Fruit fly (Drosophila melanogaster) whole organism, embryonic: ENCODE results near the gene CG15740.

Experiments
- Adf1 ChIP-seq: fragments of 200-800 bp; sonication (Bioruptor generic); IDR thresholded peaks from 2 replicates; pipeline ENCODE4 v1.3.6; 2022; ENCODE audit warnings: missing biosample characterization, missing genetic modification characterization
- CG10979 ChIP-seq: fragments of 200-800 bp; sonication (Bioruptor generic); optimal IDR thresholded peaks from 2 replicates; lab custom pipeline; 2018; ENCODE audit warnings: missing biosample characterization, mild to moderate bottlenecking, missing genetic modification characterization, moderate library complexity
- CG11085 ChIP-seq: fragments of 200-800 bp; sonication (Bioruptor generic); IDR thresholded peaks from 2 replicates; pipeline ENCODE4 v1.3.6; 2022; ENCODE audit warnings: missing biosample characterization, missing genetic modification characterization
- CG11695 ChIP-seq: fragments of 200-800 bp; sonication (Bioruptor generic); IDR thresholded peaks from 3 replicates; pipeline ENCODE4 v1.3.6; 2022; ENCODE audit warnings: missing biosample characterization, missing genetic modification characterization
- CG12236 ChIP-seq: fragments of 200-800 bp; sonication (Bioruptor generic); optimal IDR thresholded peaks from 2 replicates; lab custom pipeline; 2016; ENCODE audit warnings: missing biosample characterization, missing genetic modification characterization
- CG12299 ChIP-seq: fragments of 200-800 bp; sonication (Bioruptor generic); optimal IDR thresholded peaks from 2 replicates; lab custom pipeline; 2018; ENCODE audit warnings: missing biosample characterization, mild to moderate bottlenecking, missing genetic modification characterization
- CG14860 ChIP-seq: fragments of 200-800 bp; sonication (Bioruptor generic); IDR thresholded peaks from 3 replicates; pipeline ENCODE4 v1.3.6; 2022; ENCODE audit warnings: missing biosample characterization, missing genetic modification characterization; ENCODE audit not compliant: partially characterized antibody
- CG15073 ChIP-seq: fragments of 200-800 bp; sonication (Bioruptor generic); optimal IDR thresholded peaks from 2 replicates; lab custom pipeline; 2016; ENCODE audit warnings: missing biosample characterization, missing genetic modification characterization
- CG15269 ChIP-seq: fragments of 200-800 bp; sonication (Bioruptor generic); optimal IDR thresholded peaks from 2 replicates; lab custom pipeline; 2018; ENCODE audit warnings: missing biosample characterization, mild to moderate bottlenecking, missing genetic modification characterization, moderate library complexity
- CG17385 ChIP-seq: fragments of 200-800 bp; sonication (Bioruptor generic); optimal IDR thresholded peaks from 3 replicates; lab custom pipeline; 2018; ENCODE audit warnings: missing biosample characterization, mild to moderate bottlenecking, missing genetic modification characterization
- CG17568 ChIP-seq: fragments of 200-800 bp; sonication (Bioruptor generic); optimal IDR thresholded peaks from 2 replicates; lab custom pipeline; 2018; ENCODE audit warnings: missing biosample characterization, mild to moderate bottlenecking, missing genetic modification characterization, moderate library complexity
- CG17912 ChIP-seq: fragments of 200-800 bp; sonication (Bioruptor generic); optimal IDR thresholded peaks from 2 replicates; lab custom pipeline; 2018; ENCODE audit warnings: missing biosample characterization, mild to moderate bottlenecking, missing genetic modification characterization
- CG2875 ChIP-seq: fragments of 200-800 bp; sonication (Bioruptor generic); optimal IDR thresholded peaks from 2 replicates; lab custom pipeline; 2017; ENCODE audit warnings: missing biosample characterization, mild to moderate bottlenecking, missing genetic modification characterization, missing genetic modification reagents
- CG3281 ChIP-seq: fragments of 200-800 bp; sonication (Bioruptor generic); optimal IDR thresholded peaks from 3 replicates; lab custom pipeline; 2017; ENCODE audit warnings: missing biosample characterization, mild to moderate bottlenecking, missing genetic modification characterization
- CG33213 ChIP-seq: fragments of 200-800 bp; sonication (Bioruptor generic); optimal IDR thresholded peaks from 3 replicates; lab custom pipeline; 2016; ENCODE audit warnings: missing biosample characterization, missing genetic modification characterization
- CG34422 ChIP-seq: fragments of 200-800 bp; sonication (Bioruptor generic); IDR thresholded peaks from 3 replicates; pipeline ENCODE4 v1.3.6; 2022; ENCODE audit warnings: missing biosample characterization, missing genetic modification characterization
- CG4730 ChIP-seq: fragments of 200-800 bp; sonication (Bioruptor generic); IDR thresholded peaks from 2 replicates; pipeline ENCODE4 v1.3.6; 2022; ENCODE audit warnings: missing biosample characterization, missing genetic modification characterization
- CG7372 ChIP-seq: fragments of 200-800 bp; sonication (Bioruptor generic); IDR thresholded peaks from 2 replicates; pipeline ENCODE4 v1.3.6; 2022; ENCODE audit warnings: missing biosample characterization, missing genetic modification characterization
- CG7786 ChIP-seq: fragments of 200-800 bp; sonication (Bioruptor generic); optimal IDR thresholded peaks from 2 replicates; lab custom pipeline; 2016; ENCODE audit warnings: missing biosample characterization, missing genetic modification characterization
- CG9727 ChIP-seq: fragments of 200-800 bp; sonication (Bioruptor generic); optimal IDR thresholded peaks from 3 replicates; lab custom pipeline; 2017; ENCODE audit warnings: missing biosample characterization, mild to moderate bottlenecking, missing genetic modification characterization
- D ChIP-seq, 2 experiments: fragments of 200-800 bp in 1 of 2; fragments of >200 bp in 1 of 2; sonication (Bioruptor generic) in 1 of 2; optimal IDR thresholded peaks; 2 replicates in 1 of 2; 3 replicates in 1 of 2; lab custom pipeline; 2017; ENCODE audit warnings: mild to moderate bottlenecking in 1 of 2, missing biosample characterization in 1 of 2, missing genetic modification characterization in 1 of 2, missing genetic modification reagents in 1 of 2
- HmgZ ChIP-seq: fragments of 200-800 bp; sonication (Bioruptor generic); optimal IDR thresholded peaks from 2 replicates; lab custom pipeline; 2018; ENCODE audit warnings: missing biosample characterization, mild to moderate bottlenecking, missing genetic modification characterization
- Hr39 ChIP-seq: fragments of >200 bp; optimal IDR thresholded peaks from 2 replicates; lab custom pipeline; 2017
- Max ChIP-seq: fragments of 200-800 bp; sonication (Bioruptor generic); optimal IDR thresholded peaks from 2 replicates; lab custom pipeline; 2016; ENCODE audit warnings: missing biosample characterization, mild to moderate bottlenecking, missing genetic modification characterization
- NFAT ChIP-seq: fragments of 200-800 bp; sonication (Bioruptor generic); IDR thresholded peaks from 2 replicates; pipeline ENCODE4 v1.3.6; 2022; ENCODE audit warnings: missing biosample characterization, missing genetic modification characterization
- PHDP ChIP-seq: fragments of 200-800 bp; sonication (Bioruptor generic); optimal IDR thresholded peaks from 3 replicates; lab custom pipeline; 2018; ENCODE audit warnings: missing biosample characterization, mild to moderate bottlenecking, missing genetic modification characterization, moderate library complexity
- Pdp1 ChIP-seq, 2 experiments: fragments of 200-800 bp; sonication (Bioruptor generic); optimal IDR thresholded peaks; 3 replicates each; lab custom pipeline; 2016; ENCODE audit warnings: missing biosample characterization in 2 of 2, missing genetic modification characterization in 2 of 2, mild to moderate bottlenecking in 1 of 2, moderate library complexity in 1 of 2
- Scr ChIP-seq: fragments of 200-800 bp; sonication (Bioruptor generic); IDR thresholded peaks from 2 replicates; pipeline ENCODE4 v1.3.6; 2022; ENCODE audit warnings: missing biosample characterization, missing genetic modification characterization; ENCODE audit not compliant: partially characterized antibody
- Spps ChIP-seq: fragments of 200-800 bp; sonication (Bioruptor generic); optimal IDR thresholded peaks from 2 replicates; lab custom pipeline; 2018; ENCODE audit warnings: missing biosample characterization, mild to moderate bottlenecking, missing genetic modification characterization
- Xrp1 ChIP-seq: fragments of 200-800 bp; sonication (Bioruptor generic); IDR thresholded peaks from 2 replicates; pipeline ENCODE4 v1.3.6; 2022; ENCODE audit warnings: missing biosample characterization, missing genetic modification characterization
- amos ChIP-seq: fragments of 200-800 bp; sonication (Bioruptor generic); IDR thresholded peaks from 2 replicates; pipeline ENCODE4 v1.3.6; 2022; ENCODE audit warnings: missing biosample characterization, missing genetic modification characterization; ENCODE audit not compliant: partially characterized antibody
- aop ChIP-seq: fragments of 200-800 bp; sonication (Bioruptor generic); IDR thresholded peaks from 2 replicates; pipeline ENCODE4 v1.3.6; 2022; ENCODE audit warnings: missing biosample characterization, missing genetic modification characterization
- ap ChIP-seq: fragments of 200-800 bp; sonication (Bioruptor generic); IDR thresholded peaks from 2 replicates; pipeline ENCODE4 v1.3.6; 2022; ENCODE audit warnings: missing biosample characterization, missing genetic modification characterization
- bsh ChIP-seq, 2 experiments: fragments of 200-800 bp; sonication (Bioruptor generic); optimal IDR thresholded peaks; 2 replicates each; lab custom pipeline; 2017 to 2018; ENCODE audit warnings: mild to moderate bottlenecking in 2 of 2, missing biosample characterization in 2 of 2, missing genetic modification characterization in 2 of 2, moderate library complexity in 1 of 2
- btn ChIP-seq: fragments of 200-800 bp; sonication (Bioruptor generic); optimal IDR thresholded peaks from 2 replicates; lab custom pipeline; 2016; ENCODE audit warnings: missing biosample characterization, missing genetic modification characterization
- cato ChIP-seq: fragments of 200-800 bp; sonication (Bioruptor generic); optimal IDR thresholded peaks from 2 replicates; lab custom pipeline; 2016; ENCODE audit warnings: missing biosample characterization, missing genetic modification characterization, borderline replicate concordance
- caup ChIP-seq: fragments of 200-800 bp; sonication (Bioruptor generic); optimal IDR thresholded peaks from 3 replicates; lab custom pipeline; 2017; ENCODE audit warnings: missing biosample characterization, mild to moderate bottlenecking, missing genetic modification characterization, moderate library complexity; ENCODE audit not compliant: severe bottlenecking
- crol ChIP-seq: fragments of 200-800 bp; sonication (Bioruptor generic); IDR thresholded peaks from 2 replicates; pipeline ENCODE4 v1.3.6; 2022; ENCODE audit warnings: missing biosample characterization, missing genetic modification characterization
- dysf ChIP-seq: fragments of 200-800 bp; sonication (Bioruptor generic); IDR thresholded peaks from 3 replicates; pipeline ENCODE4 v1.3.6; 2022; ENCODE audit warnings: missing biosample characterization, missing genetic modification characterization
- en ChIP-seq: fragments of 200-800 bp; sonication (Bioruptor generic); optimal IDR thresholded peaks from 2 replicates; lab custom pipeline; 2016; ENCODE audit warnings: missing biosample characterization, missing genetic modification characterization
- eve ChIP-seq, 2 experiments: fragments of >200 bp; optimal IDR thresholded peaks; 2 replicates each; lab custom pipeline; 2017; ENCODE audit warnings: missing biosample characterization in 2 of 2, missing genetic modification characterization in 2 of 2
- gce ChIP-seq: fragments of 200-800 bp; sonication (Bioruptor generic); IDR thresholded peaks from 3 replicates; pipeline ENCODE4 v1.3.6; 2022; ENCODE audit warnings: missing biosample characterization, missing genetic modification characterization
- ken ChIP-seq: fragments of 200-800 bp; sonication (Bioruptor generic); IDR thresholded peaks from 3 replicates; pipeline ENCODE4 v1.3.6; 2022; ENCODE audit warnings: missing biosample characterization, missing genetic modification characterization
- lbe ChIP-seq: fragments of 200-800 bp; sonication (Bioruptor generic); optimal IDR thresholded peaks from 2 replicates; lab custom pipeline; 2016; ENCODE audit warnings: missing biosample characterization, mild to moderate bottlenecking, missing genetic modification characterization
- psq ChIP-seq: fragments of 200-800 bp; sonication (Bioruptor generic); optimal IDR thresholded peaks from 2 replicates; lab custom pipeline; 2017; ENCODE audit warnings: missing biosample characterization, missing genetic modification characterization
- shn ChIP-seq: fragments of 200-800 bp; sonication (Bioruptor generic); optimal IDR thresholded peaks from 3 replicates; lab custom pipeline; 2016; ENCODE audit warnings: missing biosample characterization, missing genetic modification characterization
- sima ChIP-seq: fragments of 200-800 bp; sonication (Bioruptor generic); optimal IDR thresholded peaks from 2 replicates; lab custom pipeline; 2016; ENCODE audit warnings: missing biosample characterization, missing genetic modification characterization
- slbo ChIP-seq: fragments of 200-800 bp; sonication (Bioruptor generic); IDR thresholded peaks from 2 replicates; pipeline ENCODE4 v1.3.6; 2022; ENCODE audit warnings: missing biosample characterization, missing genetic modification characterization
- tna ChIP-seq: fragments of 200-800 bp; sonication (Bioruptor generic); IDR thresholded peaks from 2 replicates; pipeline ENCODE4 v1.3.6; 2022; ENCODE audit warnings: missing biosample characterization, missing genetic modification characterization; ENCODE audit not compliant: partially characterized antibody
- toy ChIP-seq: fragments of 200-800 bp; sonication (Bioruptor generic); IDR thresholded peaks from 2 replicates; pipeline ENCODE4 v1.3.6; 2022; ENCODE audit warnings: missing biosample characterization, missing genetic modification characterization
- vfl ChIP-seq: fragments of 200-800 bp; sonication (Bioruptor generic); optimal IDR thresholded peaks from 2 replicates; lab custom pipeline; 2016; ENCODE audit warnings: missing biosample characterization, missing genetic modification characterization

CG15740 gene

dm6 chrX:11852310-11852709 is 6.4 kb upstream of the CG15740 start, which contains the start of gene p24-1 (continued):
- TF ChIP-seq sima (GFP tag; lab: Kevin White, UChicago), result no peak
- peak; percentile 94 for TF ChIP-seq amos (GFP tag; lab: Robert Waterston, UW)
- TF ChIP-seq CG2875 (GFP tag; lab: Kevin White, UChicago), result no peak
- TF ChIP-seq cato (GFP tag; lab: Kevin White, UChicago), result no peak
- TF ChIP-seq CG15073, result no peak
- peak; percentile 85 for TF ChIP-seq Scr (GFP tag; lab: Robert Waterston, UW)
- TF ChIP-seq HmgZ (tag; lab: Kevin White, UChicago), result peak; percentile 86
- no peak for TF ChIP-seq Hr39
- TF ChIP-seq caup (GFP tag; lab: Kevin White, UChicago), result peak; percentile 63
- TF ChIP-seq CG3281 (GFP tag; lab: Kevin White, UChicago), result peak; percentile 22
- no peak for TF ChIP-seq CG12236 (GFP tag; lab: Kevin White, UChicago)
- TF ChIP-seq eve (GFP tag; optimal IDR thresholded peaks at IDR 0.05; lab: Kevin White, UChicago), result no peak
- no peak for TF ChIP-seq en (GFP tag; lab: Kevin White, UChicago)
- TF ChIP-seq slbo (GFP tag; lab: Robert Waterston, UW), result peak; percentile 81
- TF ChIP-seq CG34422 (GFP tag; lab: Robert Waterston, UW), result peak; percentile 62; the same call in 2 of the 3 replicates
- TF ChIP-seq CG7786 (GFP tag; lab: Kevin White, UChicago), result peak; percentile 55
- peak; percentile 40 for TF ChIP-seq shn (GFP tag; lab: Kevin White, UChicago)
- TF ChIP-seq CG11085 (GFP tag; lab: Robert Waterston, UW), result peak; percentile 35; the same call in 1 of the 2 replicates
- TF ChIP-seq aop (GFP tag; lab: Robert Waterston, UW), result no peak
- TF ChIP-seq CG33213 (GFP tag; lab: Kevin White, UChicago), result peak; percentile 52
- no peak for TF ChIP-seq CG7372 (GFP tag; lab: Robert Waterston, UW)
- no peak for TF ChIP-seq ap (GFP tag; lab: Robert Waterston, UW)
- peak; percentile 49 for TF ChIP-seq lbe (GFP tag; lab: Kevin White, UChicago)
- TF ChIP-seq Adf1 (GFP tag; lab: Robert Waterston, UW), result no peak
- no peak for TF ChIP-seq gce (GFP tag; lab: Robert Waterston, UW)
- TF ChIP-seq PHDP (tag; lab: Kevin White, UChicago), result peak; percentile 30
- TF ChIP-seq CG12299, result no peak
- TF ChIP-seq bsh (GFP tag; optimal IDR thresholded peaks at IDR 0.05; lab: Kevin White, UChicago), result peak in 1 of 2 experiments; percentile 8
- peak; percentile 35; the same call in 1 of the 2 replicates for TF ChIP-seq Xrp1 (GFP tag; lab: Robert Waterston, UW)
- no peak for TF ChIP-seq psq (GFP tag; lab: Kevin White, UChicago)
- TF ChIP-seq vfl, result peak; percentile 45
- peak; percentile 23 for TF ChIP-seq CG15269 (tag; lab: Kevin White, UChicago)
- TF ChIP-seq CG14860, result peak; percentile 74
- peak; percentile 11 to 96 for TF ChIP-seq Pdp1 (GFP tag; optimal IDR thresholded peaks at IDR 0.05; lab: Kevin White, UChicago)
- peak; percentile 78 for TF ChIP-seq tna (GFP tag; lab: Robert Waterston, UW)
- no peak for TF ChIP-seq CG11695 (GFP tag; lab: Robert Waterston, UW)
- no peak for TF ChIP-seq toy (GFP tag; lab: Robert Waterston, UW)
- peak; percentile 8 for TF ChIP-seq CG17385 (GFP tag; lab: Kevin White, UChicago)
- no peak for TF ChIP-seq CG17568 (GFP tag; lab: Kevin White, UChicago)
- no peak for TF ChIP-seq CG9727
- peak; percentile 81 for TF ChIP-seq NFAT (GFP tag; lab: Robert Waterston, UW)
- TF ChIP-seq dysf (GFP tag; lab: Robert Waterston, UW), result peak; percentile 37; the same call in 2 of the 3 replicates
- no peak for TF ChIP-seq crol (GFP tag; lab: Robert Waterston, UW)
- TF ChIP-seq D (optimal IDR thresholded peaks at IDR 0.05; lab: Kevin White, UChicago), result no peak
- TF ChIP-seq D (GFP tag; optimal IDR thresholded peaks at IDR 0.05; lab: Kevin White, UChicago), result no peak
- no peak for TF ChIP-seq btn (GFP tag; lab: Kevin White, UChicago)
- no peak for TF ChIP-seq Spps (tag; lab: Kevin White, UChicago)
- no peak for TF ChIP-seq Max (GFP tag; lab: Kevin White, UChicago)
- TF ChIP-seq ken, result no peak
- TF ChIP-seq CG17912 (GFP tag; lab: Kevin White, UChicago), result peak; percentile 15
- TF ChIP-seq CG4730 (GFP tag; lab: Robert Waterston, UW), result no peak
- peak; percentile 14 for TF ChIP-seq CG10979
